Worm (Caenorhabditis elegans) whole organism, early embryonic: ENCODE results near the gene sre-9.

Source experiments
- B0310.2 ChIP-seq: sonication (generic microtip); optimal IDR thresholded peaks from 2 replicates; lab custom pipeline; 2016; ENCODE audit warnings: mild to moderate bottlenecking, missing genetic modification characterization, missing compliant biosample characterization
- F13C5.2 ChIP-seq: sonication (generic microtip); optimal IDR thresholded peaks from 2 replicates; lab custom pipeline; 2017; ENCODE audit warnings: mild to moderate bottlenecking, missing genetic modification characterization, inconsistent platforms, missing compliant biosample characterization
- aly-1 ChIP-seq: sonication (generic microtip); optimal IDR thresholded peaks from 2 replicates; lab custom pipeline; 2016; ENCODE audit warnings: missing genetic modification characterization, missing compliant biosample characterization
- ama-1 ChIP-seq: fragments of 150-350 bp; optimal IDR thresholded peaks from 2 replicates; lab custom pipeline; 2014
- ceh-13 ChIP-seq: fragments of 200-800 bp; sonication (Bioruptor generic); optimal IDR thresholded peaks from 2 replicates; lab custom pipeline; 2018; ENCODE audit warnings: mild to moderate bottlenecking, missing genetic modification characterization, missing compliant biosample characterization
- ceh-36 ChIP-seq: sonication (generic microtip); optimal IDR thresholded peaks from 2 replicates; lab custom pipeline; 2016; ENCODE audit warnings: missing genetic modification characterization, inconsistent platforms, missing compliant biosample characterization
- ets-7 ChIP-seq: sonication (generic microtip); optimal IDR thresholded peaks from 2 replicates; lab custom pipeline; 2016; ENCODE audit warnings: missing genotype, missing genetic modification characterization, missing compliant biosample characterization
- flt-1 ChIP-seq: fragments of 200-800 bp; sonication (Bioruptor generic); IDR thresholded peaks from 2 replicates; pipeline ENCODE4 v1.3.6; 2022; ENCODE audit warnings: missing genetic modification characterization, missing compliant biosample characterization
- hmbx-1 ChIP-seq: sonication (generic microtip); optimal IDR thresholded peaks from 2 replicates; lab custom pipeline; 2016; ENCODE audit warnings: mild to moderate bottlenecking, missing genetic modification characterization, missing compliant biosample characterization
- hmg-4 ChIP-seq: fragments of 200-800 bp; sonication (Bioruptor generic); optimal IDR thresholded peaks from 2 replicates; lab custom pipeline; 2018; ENCODE audit warnings: mild to moderate bottlenecking, missing genetic modification characterization, missing compliant biosample characterization
- hnd-1 ChIP-seq: sonication (generic microtip); optimal IDR thresholded peaks from 2 replicates; lab custom pipeline; 2016; ENCODE audit warnings: missing genetic modification characterization, missing compliant biosample characterization
- pes-1 ChIP-seq: fragments of 200-800 bp; sonication (Bioruptor generic); IDR thresholded peaks from 2 replicates; pipeline ENCODE4 v1.3.6; 2022; ENCODE audit warnings: missing genetic modification reagents, missing genetic modification characterization, missing compliant biosample characterization
- scrt-1 ChIP-seq: fragments of 200-800 bp; sonication (Bioruptor generic); IDR thresholded peaks from 2 replicates; pipeline ENCODE4 v1.3.6; 2022; ENCODE audit warnings: missing genetic modification characterization, missing compliant biosample characterization
- sea-1 ChIP-seq: fragments of 200-800 bp; sonication (Bioruptor generic); conservative IDR thresholded peaks from 2 replicates; pipeline ENCODE4 v1.3.6; 2022; ENCODE audit warnings: missing genetic modification characterization, missing compliant biosample characterization
- tbx-11 ChIP-seq: fragments of 200-800 bp; sonication (Bioruptor generic); IDR thresholded peaks from 2 replicates; pipeline ENCODE4 v1.3.6; 2022; ENCODE audit warnings: missing genetic modification characterization, missing compliant biosample characterization
- tbx-37 ChIP-seq: fragments of 200-800 bp; sonication (Bioruptor generic); conservative IDR thresholded peaks from 2 replicates; pipeline ENCODE4 v1.3.6; 2022; ENCODE audit warnings: missing genetic modification reagents, missing genetic modification characterization, missing compliant biosample characterization
- tra-4 ChIP-seq: sonication (generic microtip); optimal IDR thresholded peaks from 2 replicates; lab custom pipeline; 2017; ENCODE audit warnings: missing genetic modification characterization, missing compliant biosample characterization

The sre-9 gene

DNA sequence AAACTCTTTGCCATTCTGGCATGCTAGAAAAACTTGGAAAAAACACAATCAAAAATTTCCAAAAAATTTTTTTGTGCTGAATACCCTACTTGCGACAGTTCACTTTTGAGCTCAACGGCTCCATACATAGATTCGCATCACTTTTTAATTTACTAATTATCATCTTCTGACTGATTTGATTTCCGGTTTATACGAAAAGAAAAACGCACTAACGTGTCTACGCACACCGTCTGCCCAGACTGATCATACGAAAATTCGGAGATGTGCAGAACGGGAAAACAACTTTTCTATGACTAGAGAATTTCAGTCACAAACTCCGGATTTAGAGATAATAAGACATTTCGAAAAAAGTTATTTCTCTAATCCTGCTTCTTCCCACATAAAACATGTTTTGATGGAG, 10.2 kb upstream of the sre-9 start:
- no peak for TF ChIP-seq B0310.2 (tag; lab: Kevin White, UChicago)
- no peak for TF ChIP-seq hmbx-1 (tag; lab: Kevin White, UChicago)
- TF ChIP-seq ama-1 (lab: Kevin White, UChicago), result no peak
- TF ChIP-seq tbx-37 (GFP tag; lab: Robert Waterston, UW), result no peak
- no peak for TF ChIP-seq tbx-11 (GFP tag; lab: Robert Waterston, UW)
- no peak for TF ChIP-seq hnd-1 (tag; lab: Kevin White, UChicago)
- TF ChIP-seq scrt-1 (GFP tag; lab: Robert Waterston, UW), result no peak
- TF ChIP-seq sea-1 (GFP tag; lab: Robert Waterston, UW), result no peak
- no peak for TF ChIP-seq ceh-36
- no peak for TF ChIP-seq ets-7
- TF ChIP-seq hmg-4, result no peak
- no peak for TF ChIP-seq ceh-13
- TF ChIP-seq tra-4 (tag; lab: Kevin White, UChicago), result no peak
- no peak for TF ChIP-seq aly-1 (tag; lab: Kevin White, UChicago)
- no peak for TF ChIP-seq F13C5.2 (tag; lab: Kevin White, UChicago)

DNA sequence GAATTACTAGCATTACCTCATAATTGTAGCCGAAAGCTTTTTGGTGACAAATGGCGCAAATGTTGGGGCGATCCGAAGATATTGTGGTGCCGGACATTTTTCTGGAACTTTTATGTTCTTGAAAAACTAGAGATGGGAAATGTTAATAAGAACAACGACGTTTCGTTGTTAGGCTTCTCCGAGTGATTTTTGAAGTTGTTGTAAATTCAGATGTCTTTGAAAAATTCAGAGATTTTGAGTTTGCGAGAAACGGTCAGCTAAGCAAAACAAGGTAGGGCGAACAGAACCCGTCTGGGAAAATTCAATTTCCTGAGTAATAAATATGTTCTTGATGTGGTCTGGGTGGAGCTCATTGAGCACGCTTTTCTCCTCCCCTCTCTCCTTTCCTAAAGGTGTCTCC, 8.7 kb upstream of the sre-9 start, which contains the start of gene nhr-124:
Gene nhr-124 (minus strand): TSS at position 101 of the 400 bp plus-strand sequence.
- TF ChIP-seq hmg-4 (no peak), hnd-1 (tag; lab: Kevin White, UChicago) (no peak), ceh-13 (no peak), aly-1 (tag; lab: Kevin White, UChicago) (no peak), ceh-36 (no peak), sea-1 (GFP tag; lab: Robert Waterston, UW) (no peak), tbx-11 (GFP tag; lab: Robert Waterston, UW) (no peak), ama-1 (lab: Kevin White, UChicago) (no peak), B0310.2 (tag; lab: Kevin White, UChicago) (no peak), tbx-37 (GFP tag; lab: Robert Waterston, UW) (no peak), ets-7 (no peak), hmbx-1 (tag; lab: Kevin White, UChicago) (no peak), flt-1 (GFP tag; lab: Robert Waterston, UW) (no peak), tra-4 (tag; lab: Kevin White, UChicago) (no peak), scrt-1 (GFP tag; lab: Robert Waterston, UW) (no peak)

DNA sequence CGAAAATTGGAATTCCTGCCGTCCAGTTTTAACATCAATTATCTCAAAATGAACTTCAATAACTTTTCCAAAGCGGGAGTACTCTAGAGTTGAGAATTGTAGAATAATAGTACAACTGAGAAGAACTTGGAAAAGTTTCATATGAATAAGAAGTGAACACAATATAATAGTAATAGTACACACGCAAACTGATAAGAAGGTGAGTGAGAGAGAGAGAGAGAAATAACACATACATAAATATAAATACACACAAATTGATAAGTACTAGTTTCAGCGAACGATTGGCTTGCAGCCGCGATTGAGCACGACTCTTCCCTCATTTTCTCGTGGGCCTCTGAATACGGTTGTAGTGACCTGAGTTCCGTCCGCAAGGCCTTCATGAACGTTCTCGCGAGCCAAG, 5.6 kb upstream of the sre-9 start, which contains the start of gene C17E7.13:
Gene C17E7.13 (minus strand): TSS at position 176 of the 400 bp plus-strand sequence.
- TF ChIP-seq tbx-11 (GFP tag; lab: Robert Waterston, UW) (no peak), F13C5.2 (tag; lab: Kevin White, UChicago) (no peak), sea-1 (GFP tag; lab: Robert Waterston, UW) (no peak), hmg-4 (no peak), ets-7 (no peak), aly-1 (tag; lab: Kevin White, UChicago) (no peak), ceh-13 (no peak), hmbx-1 (tag; lab: Kevin White, UChicago) (no peak), hnd-1 (tag; lab: Kevin White, UChicago) (no peak), pes-1 (GFP tag; lab: Robert Waterston, UW) (no peak), ama-1 (lab: Kevin White, UChicago) (no peak), tbx-37 (GFP tag; lab: Robert Waterston, UW) (no peak), ceh-36 (no peak), flt-1 (GFP tag; lab: Robert Waterston, UW) (no peak), B0310.2 (tag; lab: Kevin White, UChicago) (no peak), scrt-1 (GFP tag; lab: Robert Waterston, UW) (no peak), tra-4 (tag; lab: Kevin White, UChicago) (no peak)

DNA sequence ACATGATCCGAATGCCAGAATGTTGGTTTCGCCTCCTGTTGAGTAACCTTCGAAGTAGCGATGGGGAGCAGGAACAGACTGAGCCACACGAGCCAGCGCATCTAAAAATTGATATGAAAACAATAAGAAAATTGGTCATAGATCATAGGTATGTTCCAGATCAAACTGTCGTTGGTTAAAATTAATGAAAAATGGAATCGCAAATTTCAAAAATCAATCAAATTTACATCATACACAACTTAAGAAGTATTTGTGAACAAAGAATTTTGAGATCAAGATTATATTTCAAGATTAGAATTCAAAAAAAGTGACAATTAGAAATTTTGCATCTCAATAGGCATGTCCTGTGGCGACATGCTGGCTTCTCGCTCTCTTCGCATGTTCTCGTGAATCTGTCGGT, 4.0 kb upstream of the sre-9 start, which contains the start of gene C17E7.9:
Gene C17E7.9 (minus strand): TSS at position 101 of the 400 bp plus-strand sequence.
- TF ChIP-seq scrt-1 (GFP tag; lab: Robert Waterston, UW), result no peak
- TF ChIP-seq hnd-1 (tag; lab: Kevin White, UChicago), result no peak
- TF ChIP-seq hmbx-1 (tag; lab: Kevin White, UChicago), result no peak
- TF ChIP-seq aly-1 (tag; lab: Kevin White, UChicago), result no peak
- no peak for TF ChIP-seq ets-7
- TF ChIP-seq sea-1 (GFP tag; lab: Robert Waterston, UW), result no peak
- no peak for TF ChIP-seq ceh-13
- TF ChIP-seq tra-4 (tag; lab: Kevin White, UChicago), result no peak
- no peak for TF ChIP-seq tbx-11 (GFP tag; lab: Robert Waterston, UW)
- no peak for TF ChIP-seq hmg-4
- TF ChIP-seq ama-1 (lab: Kevin White, UChicago), result no peak
- TF ChIP-seq F13C5.2 (tag; lab: Kevin White, UChicago), result no peak
- TF ChIP-seq flt-1 (GFP tag; lab: Robert Waterston, UW), result no peak
- TF ChIP-seq pes-1 (GFP tag; lab: Robert Waterston, UW), result no peak

ce11 chrV:3891919-3892318, 2.8 kb upstream of the sre-9 start, which contains the start of gene C17E7.12:
Gene C17E7.12 (minus strand): TSS chrV:3892019.
- TF ChIP-seq hmbx-1 (tag; lab: Kevin White, UChicago) (no peak), sea-1 (GFP tag; lab: Robert Waterston, UW) (no peak), aly-1 (tag; lab: Kevin White, UChicago) (no peak), ceh-36 (no peak), hnd-1 (tag; lab: Kevin White, UChicago) (no peak), flt-1 (GFP tag; lab: Robert Waterston, UW) (no peak), F13C5.2 (tag; lab: Kevin White, UChicago) (no peak), ets-7 (no peak), scrt-1 (GFP tag; lab: Robert Waterston, UW) (no peak), pes-1 (GFP tag; lab: Robert Waterston, UW) (no peak), tbx-37 (GFP tag; lab: Robert Waterston, UW) (no peak), tbx-11 (GFP tag; lab: Robert Waterston, UW) (no peak), hmg-4 (no peak), ceh-13 (no peak), tra-4 (tag; lab: Kevin White, UChicago) (no peak), ama-1 (lab: Kevin White, UChicago) (no peak), B0310.2 (tag; lab: Kevin White, UChicago) (no peak)

DNA sequence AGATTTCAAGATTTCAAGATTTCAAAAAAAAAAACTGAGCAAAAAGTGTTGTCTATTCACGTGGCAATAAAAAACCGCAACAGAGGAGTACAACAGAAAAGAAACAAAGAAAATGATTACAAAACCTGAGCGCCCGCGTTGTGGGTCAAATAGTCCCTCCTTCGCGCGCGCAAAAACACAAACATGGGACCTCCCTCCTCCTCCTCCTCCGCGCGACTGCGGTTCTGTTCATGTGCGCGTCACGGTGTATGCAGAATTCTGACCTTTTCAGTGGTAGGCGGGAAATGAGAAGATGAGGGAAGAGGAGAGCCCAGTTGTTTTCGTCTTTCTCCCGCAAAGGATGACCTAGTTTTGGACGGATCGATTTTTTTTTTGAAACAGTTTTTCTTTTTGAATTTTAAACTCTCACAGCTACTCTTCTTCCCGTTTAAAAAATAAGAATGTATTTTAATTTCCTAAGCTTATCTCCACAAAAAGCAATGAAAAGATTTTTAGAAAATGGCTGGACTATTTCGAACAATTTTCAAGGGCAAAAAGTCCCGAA, 2.3 kb upstream of the sre-9 start, which contains the start of gene C17E7.4:
Gene C17E7.4 (plus strand): TSS at position 494 of the 544 bp plus-strand sequence.
- no peak for TF ChIP-seq F13C5.2 (tag; lab: Kevin White, UChicago)
- no peak for TF ChIP-seq sea-1 (GFP tag; lab: Robert Waterston, UW)
- TF ChIP-seq hmg-4, result no peak
- TF ChIP-seq ama-1 (lab: Kevin White, UChicago), result no peak
- no peak for TF ChIP-seq hmbx-1 (tag; lab: Kevin White, UChicago)
- no peak for TF ChIP-seq ceh-13
- TF ChIP-seq scrt-1 (GFP tag; lab: Robert Waterston, UW), result no peak
- no peak for TF ChIP-seq ets-7
- TF ChIP-seq tra-4 (tag; lab: Kevin White, UChicago), result no peak
- no peak for TF ChIP-seq hnd-1 (tag; lab: Kevin White, UChicago)
